Worm (Caenorhabditis elegans): Measurements from ENCODE around the gene drn-1.

- no peak for TF ChIP-seq ceh-13 (GFP tag; optimal IDR thresholded peaks at IDR 0.05)
- no peak for TF ChIP-seq ama-1 (optimal IDR thresholded peaks at IDR 0.05)
- TF ChIP-seq ceh-36 (tag; optimal IDR thresholded peaks at IDR 0.05), result no peak
- TF ChIP-seq scrt-1 (GFP tag; IDR thresholded peaks at IDR 0.05), result no peak
- TF ChIP-seq flt-1 (GFP tag; IDR thresholded peaks at IDR 0.05), result no peak
- no peak for TF ChIP-seq tbx-37 (GFP tag; conservative IDR thresholded peaks at IDR 0.05)
- no peak for TF ChIP-seq pes-1 (GFP tag; IDR thresholded peaks at IDR 0.05)
- no peak for TF ChIP-seq hmg-4 (GFP tag; optimal IDR thresholded peaks at IDR 0.05)
- TF ChIP-seq hnd-1 (tag; optimal IDR thresholded peaks at IDR 0.05), result no peak
- TF ChIP-seq sea-1 (GFP tag; conservative IDR thresholded peaks at IDR 0.05), result no peak
- TF ChIP-seq hmbx-1 (tag; optimal IDR thresholded peaks at IDR 0.05), result no peak
- TF ChIP-seq aly-1 (tag; optimal IDR thresholded peaks at IDR 0.05), result no peak
- no peak for TF ChIP-seq tra-4 (tag; optimal IDR thresholded peaks at IDR 0.05)
Measured at ce11 chrII:5320205-5320951, 48.7 kb upstream of the drn-1 start.

All from whole organism, early embryonic.